Worm (Caenorhabditis elegans): ENCODE measurements around the gene dpy-7.

DNA sequence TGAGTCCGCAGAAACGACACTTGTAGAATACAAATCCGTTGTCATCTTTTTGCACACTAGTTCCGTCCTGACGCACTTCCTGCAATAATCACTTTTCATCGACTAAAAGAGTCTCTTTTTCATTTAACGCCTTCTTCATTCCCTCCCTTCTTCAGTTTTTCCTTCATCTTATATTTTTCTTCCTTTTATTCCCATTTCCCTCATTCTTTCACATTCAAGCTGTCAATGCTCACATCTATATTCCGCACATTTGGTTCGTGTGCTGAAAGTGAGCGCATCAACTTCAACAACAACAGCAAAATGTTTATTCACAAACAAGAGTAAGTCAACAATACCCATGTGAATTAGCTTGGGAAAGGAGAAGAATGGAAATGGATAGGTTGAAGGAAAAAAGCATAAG lies 34.5 kb upstream of the dpy-7 start, which contains the start of gene pcyt-1:
- TF ChIP-seq unc-130 (tag; optimal IDR thresholded peaks at IDR 0.05) (no peak), elt-3 (tag; optimal IDR thresholded peaks at IDR 0.05) (no peak), C16A3.4 (tag; optimal IDR thresholded peaks at IDR 0.05) (no peak), lin-14 (GFP tag; optimal IDR thresholded peaks at IDR 0.05) (no peak)

All from whole organism, L1 larva.